Fruit fly (Drosophila melanogaster): ENCODE data around the gene Pex19.
A peak's percentile ranks its signal among the peaks of the same experiment; 100 is the strongest.

Gene Pex19

DNA sequence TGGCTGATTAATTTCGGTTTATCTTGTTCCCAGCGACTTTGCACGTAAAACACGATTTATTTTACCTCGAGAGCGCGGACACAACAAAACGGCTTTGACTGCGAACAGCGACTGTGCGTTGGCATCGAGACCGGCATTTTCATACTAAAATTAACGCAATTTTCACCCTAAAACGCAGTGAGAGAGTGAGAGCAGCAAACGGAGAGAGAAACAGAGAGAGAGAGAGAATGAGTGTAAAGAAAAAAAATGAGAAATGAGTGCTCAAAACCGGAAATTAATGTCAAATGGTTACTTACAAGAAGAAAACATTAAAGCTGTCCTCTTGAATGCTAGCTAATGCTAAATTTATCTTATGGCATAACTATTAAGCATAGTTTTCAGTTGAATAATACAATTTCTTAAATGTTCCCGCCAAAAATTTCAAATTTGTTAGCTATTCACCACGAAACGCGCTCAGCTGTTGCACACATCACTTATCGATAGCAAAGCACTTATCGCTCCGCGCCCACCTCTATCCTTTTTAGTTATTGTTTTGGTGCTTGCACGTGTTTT lies 35.7 kb upstream of the Pex19 start, which contains the start of the genes JhI-21, RpL7-like and CG34164 (continued):
- TF ChIP-seq z (GFP tag; IDR thresholded peaks at IDR 0.05) (peak; percentile 73; the same call in 2 of the 3 replicates), knrl (GFP tag; IDR thresholded peaks at IDR 0.05; ENCODE audit: partially characterized antibody) (peak; percentile 62), CG4617 (GFP tag; optimal IDR thresholded peaks at IDR 0.05; ENCODE audit: borderline replicate concordance) (peak; percentile 30), CG7839 (tag; optimal IDR thresholded peaks at IDR 0.05) (no peak), Meics (GFP tag; optimal IDR thresholded peaks at IDR 0.05) (peak; percentile 22), Nf-YC (tag; optimal IDR thresholded peaks at IDR 0.05) (peak; percentile 11), CG9797 (GFP tag; optimal IDR thresholded peaks at IDR 0.05) (peak; percentile 9), CG17361 (GFP tag; IDR thresholded peaks at IDR 0.05) (peak; percentile 31; the same call in 1 of the 3 replicates), CG8924 (tag; optimal IDR thresholded peaks at IDR 0.05) (peak; percentile 35), klu (GFP tag; IDR thresholded peaks at IDR 0.05) (no peak), CG30020 (tag; optimal IDR thresholded peaks at IDR 0.05) (peak; percentile 2), gfzf (GFP tag; optimal IDR thresholded peaks at IDR 0.05) (peak; percentile 23), crp (GFP tag; optimal IDR thresholded peaks at IDR 0.05) (peak in 1 of 2 experiments; percentile 79), pan (optimal IDR thresholded peaks at IDR 0.05) (no peak), pan (GFP tag; optimal IDR thresholded peaks at IDR 0.05 in 1 of 2, IDR thresholded peaks at IDR 0.05 in 1 of 2) (no peak), emc (GFP tag; optimal IDR thresholded peaks at IDR 0.05) (no peak), gcm (GFP tag; optimal IDR thresholded peaks at IDR 0.05) (peak; percentile 24), CG42726 (GFP tag; IDR thresholded peaks at IDR 0.05; ENCODE audit: partially characterized antibody) (peak; percentile 49; the same call in 1 of the 2 replicates), Nf-YB (GFP tag; optimal IDR thresholded peaks at IDR 0.05) (no peak), sd (tag; optimal IDR thresholded peaks at IDR 0.05) (peak; percentile 49), YL-1 (GFP tag; optimal IDR thresholded peaks at IDR 0.05) (peak; percentile 83), salm (tag; optimal IDR thresholded peaks at IDR 0.05) (no peak), h (optimal IDR thresholded peaks at IDR 0.05) (no peak), zen (tag; optimal IDR thresholded peaks at IDR 0.05) (peak; percentile 8), Stat92E (GFP tag; optimal IDR thresholded peaks at IDR 0.05) (peak in 1 of 3 experiments; percentile 64)

DNA sequence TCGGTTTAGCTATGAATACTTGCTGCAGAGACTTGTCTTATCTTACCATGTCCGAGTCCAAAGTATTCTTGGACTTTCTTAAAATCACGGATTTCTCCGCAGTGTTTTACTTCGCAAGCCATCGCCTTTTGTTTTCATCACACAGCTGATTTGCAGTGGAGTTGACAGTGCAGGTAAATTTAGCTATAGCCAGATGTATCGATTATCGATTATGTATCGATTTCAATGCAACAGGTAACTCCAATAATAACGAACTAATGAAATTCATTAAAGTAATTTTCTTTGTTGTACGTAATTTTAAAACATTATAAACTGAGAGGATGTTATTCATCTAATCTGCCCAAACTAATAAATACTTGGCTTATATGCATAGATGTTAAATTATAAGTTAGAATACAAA lies 28.6 kb upstream of the Pex19 start, which contains the start of gene Rab3-GAP:
TSS of gene Rab3-GAP (minus strand) at position 150 of the 400 bp plus-strand sequence.
- no peak for TF ChIP-seq CG31224 (GFP tag; IDR thresholded peaks at IDR 0.05)
- TF ChIP-seq fd3F (GFP tag; optimal IDR thresholded peaks at IDR 0.05): no peak
- no peak for TF ChIP-seq CG17186 (GFP tag; optimal IDR thresholded peaks at IDR 0.05)
- no peak for TF ChIP-seq ems (GFP tag; optimal IDR thresholded peaks at IDR 0.05)
- TF ChIP-seq Aef1 (GFP tag; IDR thresholded peaks at IDR 0.05): no peak
- TF ChIP-seq lmd (GFP tag; IDR thresholded peaks at IDR 0.05): peak; percentile 10; the same call in 1 of the 2 replicates
- peak; percentile 10 for TF ChIP-seq Dp (GFP tag; optimal IDR thresholded peaks at IDR 0.05)
- no peak for TF ChIP-seq usp (GFP tag; optimal IDR thresholded peaks at IDR 0.05)
- no peak for TF ChIP-seq Hand (GFP tag; optimal IDR thresholded peaks at IDR 0.05)
- TF ChIP-seq HmgZ (tag; optimal IDR thresholded peaks at IDR 0.05): no peak
- no peak for TF ChIP-seq jing (GFP tag; optimal IDR thresholded peaks at IDR 0.05)
- 0 out of 2 replicates have a peak, but pooled peaks have one; percentile 7 for TF ChIP-seq ara (GFP tag; IDR thresholded peaks at IDR 0.05)
- TF ChIP-seq CG12391 (tag; optimal IDR thresholded peaks at IDR 0.05): peak; percentile 53
- TF ChIP-seq CG11504 (tag; optimal IDR thresholded peaks at IDR 0.05): no peak
- TF ChIP-seq pb (GFP tag; optimal IDR thresholded peaks at IDR 0.05): no peak
- peak; percentile 42; the same call in 1 of the 3 replicates for TF ChIP-seq CG7963 (GFP tag; IDR thresholded peaks at IDR 0.05; ENCODE audit: partially characterized antibody)
- TF ChIP-seq ken (GFP tag; IDR thresholded peaks at IDR 0.05): no peak
- no peak for TF ChIP-seq CG14667 (GFP tag; IDR thresholded peaks at IDR 0.05)
- no peak for TF ChIP-seq corto (GFP tag; optimal IDR thresholded peaks at IDR 0.05)
- TF ChIP-seq nerfin-1 (tag; optimal IDR thresholded peaks at IDR 0.05): peak; percentile 62
- no peak for TF ChIP-seq HLH54F (GFP tag; optimal IDR thresholded peaks at IDR 0.05)
- TF ChIP-seq gsb-n (tag; optimal IDR thresholded peaks at IDR 0.05): no peak
- no peak for TF ChIP-seq Eip74EF (GFP tag; optimal IDR thresholded peaks at IDR 0.05)
- no peak for TF ChIP-seq schlank (tag; optimal IDR thresholded peaks at IDR 0.05)
- TF ChIP-seq tio (GFP tag; optimal IDR thresholded peaks at IDR 0.05): no peak

Data from whole organism, embryonic.